Worm (Caenorhabditis elegans): ENCODE measurements around the gene F21G4.5.

DNA sequence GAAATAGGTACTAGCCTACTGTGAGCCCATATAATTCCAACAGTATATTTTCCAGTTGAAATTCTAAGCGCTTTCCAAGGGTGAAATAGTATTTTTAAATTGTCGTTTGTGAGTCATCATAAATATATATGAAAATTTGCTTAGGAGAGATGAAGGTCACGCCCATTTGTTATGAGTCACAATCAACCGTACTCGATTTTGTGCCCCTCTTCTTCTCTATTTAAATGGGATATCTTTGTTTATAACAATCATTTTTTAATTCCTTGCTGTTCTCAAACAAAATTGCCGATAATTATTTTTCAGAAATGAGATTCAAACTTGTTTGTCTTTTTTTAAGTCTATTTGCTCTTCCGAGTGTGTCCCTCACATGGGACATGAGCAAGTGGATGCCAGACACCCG lies 13.1 kb downstream of the F21G4.5 start, which contains the start of gene folr-1:
- TF ChIP-seq lsy-2 (tag; optimal IDR thresholded peaks at IDR 0.05) (no peak), unc-62 (GFP tag; optimal IDR thresholded peaks at IDR 0.05) (no peak)

Measured in whole organism, mixed stage, embryonic.